Fruit fly (Drosophila melanogaster) whole organism, embryonic: ENCODE measurements around the gene SP555.

Experiments
- Bteb2 ChIP-seq: fragments of 200-800 bp; sonication (Bioruptor generic); optimal IDR thresholded peaks from 2 replicates; lab custom pipeline; 2016; ENCODE audit warnings: missing biosample characterization, missing genetic modification characterization
- CG10147 ChIP-seq: fragments of 200-800 bp; sonication (Bioruptor generic); optimal IDR thresholded peaks from 2 replicates; lab custom pipeline; 2019; ENCODE audit warnings: missing biosample characterization, mild to moderate bottlenecking, missing genetic modification characterization, moderate library complexity
- CG1024 ChIP-seq: fragments of 200-800 bp; sonication (Bioruptor generic); IDR thresholded peaks from 2 replicates; pipeline ENCODE4 v1.3.6; 2022; ENCODE audit warnings: missing biosample characterization, missing genetic modification characterization
- CG10654 ChIP-seq: fragments of 200-800 bp; sonication (Bioruptor generic); optimal IDR thresholded peaks from 2 replicates; lab custom pipeline; 2016; ENCODE audit warnings: missing biosample characterization, missing genetic modification characterization
- CG11247 ChIP-seq: fragments of 200-800 bp; sonication (Bioruptor generic); IDR thresholded peaks from 2 replicates; pipeline ENCODE4 v1.3.6; 2022; ENCODE audit warnings: missing biosample characterization, missing genetic modification characterization
- CG11398 ChIP-seq: fragments of 200-800 bp; sonication (Bioruptor generic); optimal IDR thresholded peaks from 2 replicates; lab custom pipeline; 2016; ENCODE audit warnings: missing biosample characterization, missing genetic modification characterization
- CG11504 ChIP-seq: fragments of 200-800 bp; sonication (Bioruptor generic); optimal IDR thresholded peaks from 3 replicates; lab custom pipeline; 2019; ENCODE audit warnings: missing biosample characterization, mild to moderate bottlenecking, missing genetic modification characterization, moderate library complexity
- CG11723 ChIP-seq: fragments of 200-800 bp; sonication (Bioruptor generic); optimal IDR thresholded peaks from 2 replicates; lab custom pipeline; 2017; ENCODE audit warnings: missing biosample characterization, mild to moderate bottlenecking, missing genetic modification characterization
- CG12155 ChIP-seq: fragments of 200-800 bp; sonication (Bioruptor generic); optimal IDR thresholded peaks from 3 replicates; lab custom pipeline; 2016; ENCODE audit warnings: missing biosample characterization, missing genetic modification characterization
- CG12236 ChIP-seq: fragments of 200-800 bp; sonication (Bioruptor generic); optimal IDR thresholded peaks from 2 replicates; lab custom pipeline; 2016; ENCODE audit warnings: missing biosample characterization, missing genetic modification characterization
- CG12942 ChIP-seq: fragments of 200-800 bp; sonication (Bioruptor generic); optimal IDR thresholded peaks from 3 replicates; lab custom pipeline; 2016; ENCODE audit warnings: missing biosample characterization, missing genetic modification characterization
- CG1603 ChIP-seq: fragments of 200-800 bp; sonication (Bioruptor generic); optimal IDR thresholded peaks from 2 replicates; lab custom pipeline; 2019; ENCODE audit warnings: missing biosample characterization, mild to moderate bottlenecking, missing genetic modification characterization, moderate library complexity
- CG17328 ChIP-seq: fragments of 200-800 bp; sonication (Bioruptor generic); IDR thresholded peaks from 2 replicates; pipeline ENCODE4 v1.3.6; 2022; ENCODE audit warnings: missing biosample characterization, missing genetic modification characterization
- CG17612 ChIP-seq: fragments of 200-800 bp; sonication (Bioruptor generic); IDR thresholded peaks from 2 replicates; pipeline ENCODE4 v1.3.6; 2022; ENCODE audit warnings: missing biosample characterization, missing genetic modification characterization
- CG18764 ChIP-seq: fragments of 200-800 bp; sonication (Bioruptor generic); optimal IDR thresholded peaks from 3 replicates; lab custom pipeline; 2016; ENCODE audit warnings: missing biosample characterization, missing genetic modification characterization
- CG2678 ChIP-seq: fragments of 200-800 bp; sonication (Bioruptor generic); optimal IDR thresholded peaks from 3 replicates; lab custom pipeline; 2019; ENCODE audit warnings: missing biosample characterization, mild to moderate bottlenecking, missing genetic modification characterization, moderate library complexity
- CG3163 ChIP-seq: fragments of 200-800 bp; sonication (Bioruptor generic); optimal IDR thresholded peaks from 3 replicates; lab custom pipeline; 2016; ENCODE audit warnings: missing biosample characterization, missing genetic modification characterization
- CG33557 ChIP-seq: fragments of 200-800 bp; sonication (Bioruptor generic); optimal IDR thresholded peaks from 2 replicates; lab custom pipeline; 2019; ENCODE audit warnings: missing biosample characterization, mild to moderate bottlenecking, missing genetic modification characterization, moderate library complexity
- CG34376 ChIP-seq: fragments of 200-800 bp; sonication (Bioruptor generic); optimal IDR thresholded peaks from 2 replicates; lab custom pipeline; 2018; ENCODE audit warnings: missing biosample characterization, mild to moderate bottlenecking, missing genetic modification characterization
- CG4404 ChIP-seq: fragments of 200-800 bp; sonication (Bioruptor generic); IDR thresholded peaks from 2 replicates; pipeline ENCODE4 v1.3.6; 2022; ENCODE audit warnings: missing biosample characterization, missing genetic modification characterization
- CG4424 ChIP-seq: fragments of 200-800 bp; sonication (Bioruptor generic); optimal IDR thresholded peaks from 3 replicates; lab custom pipeline; 2016; ENCODE audit warnings: missing biosample characterization, missing genetic modification characterization
- CG4617 ChIP-seq: fragments of 200-800 bp; sonication (Bioruptor generic); optimal IDR thresholded peaks from 3 replicates; lab custom pipeline; 2016; ENCODE audit warnings: missing biosample characterization, missing genetic modification characterization, borderline replicate concordance
- CG7928 ChIP-seq: fragments of 200-800 bp; sonication (Bioruptor generic); optimal IDR thresholded peaks from 2 replicates; lab custom pipeline; 2017; ENCODE audit warnings: missing biosample characterization, mild to moderate bottlenecking, missing genetic modification characterization
- CG8765 ChIP-seq: fragments of 200-800 bp; sonication (Bioruptor generic); IDR thresholded peaks from 2 replicates; pipeline ENCODE4 v1.3.6; 2022; ENCODE audit warnings: missing biosample characterization, missing genetic modification characterization
- CG9437 ChIP-seq: fragments of 200-800 bp; sonication (Bioruptor generic); optimal IDR thresholded peaks from 2 replicates; lab custom pipeline; 2018; ENCODE audit warnings: missing biosample characterization, mild to moderate bottlenecking, missing genetic modification characterization
- CG9727 ChIP-seq: fragments of 200-800 bp; sonication (Bioruptor generic); optimal IDR thresholded peaks from 3 replicates; lab custom pipeline; 2017; ENCODE audit warnings: missing biosample characterization, mild to moderate bottlenecking, missing genetic modification characterization
- CoRest ChIP-seq: fragments of 200-800 bp; sonication (Bioruptor generic); optimal IDR thresholded peaks from 3 replicates; lab custom pipeline; 2018; ENCODE audit warnings: missing biosample characterization, mild to moderate bottlenecking, missing genetic modification characterization, moderate library complexity
- Dip2 ChIP-seq: fragments of 200-800 bp; sonication (Bioruptor generic); IDR thresholded peaks from 2 replicates; pipeline ENCODE4 v1.3.6; 2022; ENCODE audit warnings: missing biosample characterization, missing genetic modification characterization
- Gsc ChIP-seq: fragments of 200-800 bp; sonication (Bioruptor generic); IDR thresholded peaks from 2 replicates; pipeline ENCODE4 v1.3.6; 2022; ENCODE audit warnings: missing biosample characterization, missing genetic modification characterization
- H15 ChIP-seq: fragments of 200-800 bp; sonication (Bioruptor generic); IDR thresholded peaks from 3 replicates; pipeline ENCODE4 v1.3.6; 2022; ENCODE audit warnings: missing biosample characterization, missing genetic modification characterization
- HLH54F ChIP-seq: fragments of 200-800 bp; sonication (Bioruptor generic); optimal IDR thresholded peaks from 3 replicates; lab custom pipeline; 2016; ENCODE audit warnings: missing biosample characterization, missing genetic modification characterization
- Myb ChIP-seq: fragments of 200-800 bp; sonication (Bioruptor generic); optimal IDR thresholded peaks from 2 replicates; lab custom pipeline; 2016; ENCODE audit warnings: missing biosample characterization, missing genetic modification characterization
- NC2β ChIP-seq: fragments of 200-800 bp; sonication (Bioruptor generic); optimal IDR thresholded peaks from 2 replicates; lab custom pipeline; 2016; ENCODE audit warnings: missing biosample characterization, missing genetic modification characterization
- Opbp ChIP-seq: fragments of 200-800 bp; sonication (Bioruptor generic); IDR thresholded peaks from 3 replicates; pipeline ENCODE4 v1.3.6; 2022; ENCODE audit warnings: missing biosample characterization, missing genetic modification characterization; ENCODE audit not compliant: partially characterized antibody
- Sry-δ ChIP-seq: fragments of 200-800 bp; sonication (Bioruptor generic); optimal IDR thresholded peaks from 2 replicates; lab custom pipeline; 2016; ENCODE audit warnings: missing biosample characterization, missing genetic modification characterization
- ash1 ChIP-seq: fragments of 200-800 bp; sonication (Bioruptor generic); optimal IDR thresholded peaks from 2 replicates; lab custom pipeline; 2018; ENCODE audit warnings: missing biosample characterization, mild to moderate bottlenecking, missing genetic modification characterization
- chn ChIP-seq: fragments of 200-800 bp; sonication (Bioruptor generic); optimal IDR thresholded peaks from 2 replicates; lab custom pipeline; 2016; ENCODE audit warnings: missing biosample characterization, missing genetic modification characterization
- ci ChIP-seq: fragments of 200-800 bp; sonication (Bioruptor generic); IDR thresholded peaks from 3 replicates; pipeline ENCODE4 v1.3.6; 2022; ENCODE audit warnings: missing biosample characterization, missing genetic modification characterization
- dpn ChIP-seq, 2 experiments: fragments of 200-800 bp; sonication (Bioruptor generic); optimal IDR thresholded peaks; 3 replicates each; lab custom pipeline; 2016; ENCODE audit warnings: missing biosample characterization in 2 of 2, missing genetic modification characterization in 2 of 2
- dysf ChIP-seq: fragments of 200-800 bp; sonication (Bioruptor generic); IDR thresholded peaks from 3 replicates; pipeline ENCODE4 v1.3.6; 2022; ENCODE audit warnings: missing biosample characterization, missing genetic modification characterization
- en ChIP-seq: fragments of 200-800 bp; sonication (Bioruptor generic); optimal IDR thresholded peaks from 2 replicates; lab custom pipeline; 2016; ENCODE audit warnings: missing biosample characterization, missing genetic modification characterization
- gsb-n ChIP-seq: fragments of 200-800 bp; sonication (Bioruptor generic); optimal IDR thresholded peaks from 3 replicates; lab custom pipeline; 2018; ENCODE audit warnings: missing biosample characterization, mild to moderate bottlenecking, missing genetic modification characterization
- her ChIP-seq: fragments of 200-800 bp; sonication (Bioruptor generic); optimal IDR thresholded peaks from 2 replicates; lab custom pipeline; 2016; ENCODE audit warnings: missing biosample characterization, missing genetic modification characterization
- insv ChIP-seq, 2 experiments: fragments of 200-800 bp; sonication (Bioruptor generic); optimal IDR thresholded peaks; 3 replicates each; lab custom pipeline; 2016 to 2018; ENCODE audit warnings: missing biosample characterization in 2 of 2, missing genetic modification characterization in 2 of 2
- lab ChIP-seq: fragments of 200-800 bp; sonication (Bioruptor generic); optimal IDR thresholded peaks from 3 replicates; lab custom pipeline; 2017; ENCODE audit warnings: missing biosample characterization, missing genetic modification characterization, mild to moderate bottlenecking, moderate library complexity, missing genetic modification reagents
- lbe ChIP-seq: fragments of 200-800 bp; sonication (Bioruptor generic); optimal IDR thresholded peaks from 2 replicates; lab custom pipeline; 2016; ENCODE audit warnings: missing biosample characterization, mild to moderate bottlenecking, missing genetic modification characterization
- pnt ChIP-seq: fragments of 200-800 bp; sonication (Bioruptor generic); optimal IDR thresholded peaks from 3 replicates; lab custom pipeline; 2016; ENCODE audit warnings: missing biosample characterization, missing genetic modification characterization
- rib ChIP-seq: fragments of 200-800 bp; sonication (Bioruptor generic); IDR thresholded peaks from 2 replicates; pipeline ENCODE4 v1.3.6; 2022; ENCODE audit warnings: missing biosample characterization, missing genetic modification characterization
- schlank ChIP-seq: fragments of 200-800 bp; sonication (Bioruptor generic); optimal IDR thresholded peaks from 2 replicates; lab custom pipeline; 2018; ENCODE audit warnings: missing biosample characterization, mild to moderate bottlenecking, missing genetic modification characterization
- sr ChIP-seq: fragments of 200-800 bp; sonication (Bioruptor generic); IDR thresholded peaks from 3 replicates; pipeline ENCODE4 v1.3.6; 2022; ENCODE audit warnings: missing biosample characterization, missing genetic modification characterization
- ssp ChIP-seq: fragments of 200-800 bp; sonication (Bioruptor generic); IDR thresholded peaks from 2 replicates; pipeline ENCODE4 v1.3.6; 2022; ENCODE audit warnings: missing biosample characterization, missing genetic modification characterization
- toy ChIP-seq: fragments of 200-800 bp; sonication (Bioruptor generic); IDR thresholded peaks from 2 replicates; pipeline ENCODE4 v1.3.6; 2022; ENCODE audit warnings: missing biosample characterization, missing genetic modification characterization

SP555 gene

DNA sequence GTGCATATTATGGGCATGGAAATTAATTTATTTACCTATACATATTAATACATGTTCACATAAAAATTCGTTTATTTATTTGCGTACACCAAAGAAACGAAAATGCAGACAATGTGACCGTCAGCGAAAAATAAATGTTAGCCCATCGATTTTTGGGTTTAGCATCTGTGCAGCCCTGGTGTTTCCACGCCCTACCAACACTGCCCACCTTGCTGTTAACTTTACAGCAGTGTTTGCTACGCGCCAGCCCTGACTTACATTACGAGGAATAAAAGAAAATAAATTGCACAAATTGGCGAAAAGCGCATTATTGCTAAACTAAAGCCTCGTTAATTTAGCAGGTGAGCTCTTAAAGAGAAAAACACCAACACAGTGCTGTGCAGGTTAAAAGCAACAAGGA, 5.5 kb downstream of the SP555 start, which contains the start of the genes CG33995, CG44000 and CG44001 (continued):
- TF ChIP-seq chn (GFP tag; lab: Kevin White, UChicago) (peak; percentile 63), CG33557 (peak; percentile 14), lbe (GFP tag; lab: Kevin White, UChicago) (peak; percentile 10), CG9437 (GFP tag; lab: Kevin White, UChicago) (peak; percentile 24), Gsc (GFP tag; lab: Robert Waterston, UW) (no peak), CG11723 (GFP tag; lab: Kevin White, UChicago) (no peak), ssp (peak; percentile 17; the same call in 1 of the 2 replicates), CG12155 (GFP tag; lab: Kevin White, UChicago) (peak; percentile 54), CG3163 (GFP tag; lab: Kevin White, UChicago) (peak; percentile 15), schlank (tag; lab: Kevin White, UChicago) (peak; percentile 14), CG2678 (tag; lab: Kevin White, UChicago) (peak; percentile 31), CG9727 (GFP tag; lab: Kevin White, UChicago) (no peak), Opbp (GFP tag; lab: Robert Waterston, UW) (peak; percentile 80), CG12236 (GFP tag; lab: Kevin White, UChicago) (no peak), CG1024 (GFP tag; lab: Robert Waterston, UW) (peak; percentile 49; the same call in 1 of the 2 replicates), Bteb2 (GFP tag; lab: Kevin White, UChicago) (peak; percentile 8), pnt (GFP tag; lab: Kevin White, UChicago) (peak; percentile 28), CG11247 (0 out of 2 replicates have a peak, but pooled peaks have one; percentile 12), rib (GFP tag; lab: Robert Waterston, UW) (peak; percentile 77), insv (GFP tag; optimal IDR thresholded peaks at IDR 0.05; lab: Kevin White, UChicago) (peak in 1 of 2 experiments; percentile 8), Dip2 (GFP tag; lab: Robert Waterston, UW) (no peak), HLH54F (GFP tag; lab: Kevin White, UChicago) (peak; percentile 54), Myb (GFP tag; lab: Kevin White, UChicago) (peak; percentile 78), H15 (GFP tag; lab: Robert Waterston, UW) (no peak; the same call in 2 of the 3 replicates), dpn (GFP tag; optimal IDR thresholded peaks at IDR 0.05; lab: Kevin White, UChicago) (peak; percentile 64 to 76), lab (peak; percentile 47), CG11398 (no peak), en (GFP tag; lab: Kevin White, UChicago) (peak; percentile 45), CG17612 (GFP tag; lab: Robert Waterston, UW) (no peak), CG4617 (GFP tag; lab: Kevin White, UChicago) (peak; percentile 98), CG10147 (GFP tag; lab: Kevin White, UChicago) (no peak), CoRest (tag; lab: Kevin White, UChicago) (peak; percentile 51), Sry-δ (peak; percentile 52), CG10654 (peak; percentile 45), CG4404 (GFP tag; lab: Robert Waterston, UW) (no peak), dysf (GFP tag; lab: Robert Waterston, UW) (no peak), toy (no peak), gsb-n (tag; lab: Kevin White, UChicago) (peak; percentile 16), CG4424 (peak; percentile 5), CG34376 (GFP tag; lab: Kevin White, UChicago) (peak; percentile 48), CG1603 (tag; lab: Kevin White, UChicago) (peak; percentile 88), CG17328 (no peak; the same call in 1 of the 2 replicates), CG12942 (GFP tag; lab: Kevin White, UChicago) (peak; percentile 32), CG11504 (tag; lab: Kevin White, UChicago) (peak; percentile 52), ash1 (peak; percentile 58), NC2β (peak; percentile 76), her (GFP tag; lab: Kevin White, UChicago) (peak; percentile 65), sr (GFP tag; lab: Robert Waterston, UW) (no peak), CG18764 (peak; percentile 59), ci (peak; percentile 70), CG7928 (GFP tag; lab: Kevin White, UChicago) (peak; percentile 99), CG8765 (GFP tag; lab: Robert Waterston, UW) (no peak)
